Worm (Caenorhabditis elegans): ENCODE data around the gene mdt-30.

- no peak for TF ChIP-seq unc-98 (GFP tag; IDR thresholded peaks at IDR 0.05)
- no peak for TF ChIP-seq tbx-2 (tag; optimal IDR thresholded peaks at IDR 0.05)
- TF ChIP-seq lin-14 (GFP tag; optimal IDR thresholded peaks at IDR 0.05) = no peak
- TF ChIP-seq fkh-4 (tag; optimal IDR thresholded peaks at IDR 0.05; ENCODE audit: borderline replicate concordance) = no peak
- TF ChIP-seq snpc-4 (tag; optimal IDR thresholded peaks at IDR 0.05) = no peak
- TF ChIP-seq aly-2 (tag; optimal IDR thresholded peaks at IDR 0.05) = no peak
- no peak for TF ChIP-seq alr-1 (tag; optimal IDR thresholded peaks at IDR 0.05; ENCODE audit: borderline replicate concordance)
These were observed 33.3 kb upstream of the mdt-30 start for ce11 chrIII:8061114-8061513.

Measured in whole organism, L1 larva.